Worm (Caenorhabditis elegans) whole organism, midembryonic: ENCODE results near the gene csp-2.

Source experiments
- T22C8.4 ChIP-seq: fragments of 200-800 bp; sonication (Bioruptor generic); IDR thresholded peaks from 2 replicates; pipeline ENCODE4 v1.3.6; 2022; ENCODE audit warnings: missing genetic modification characterization, missing compliant biosample characterization
- cog-1 ChIP-seq: sonication (generic microtip); optimal IDR thresholded peaks from 2 replicates; lab custom pipeline; 2016; ENCODE audit warnings: missing genetic modification characterization, missing compliant biosample characterization
- flt-1 ChIP-seq: fragments of 200-800 bp; sonication (Bioruptor generic); IDR thresholded peaks from 2 replicates; pipeline ENCODE4 v1.3.6; 2022; ENCODE audit warnings: missing genetic modification characterization, missing compliant biosample characterization
- klf-2 ChIP-seq: fragments of 200-800 bp; sonication (Bioruptor generic); conservative IDR thresholded peaks from 2 replicates; pipeline ENCODE4 v1.3.6; 2022; ENCODE audit warnings: missing genetic modification reagents, missing genetic modification characterization, missing compliant biosample characterization
- med-1 ChIP-seq: sonication (generic microtip); optimal IDR thresholded peaks from 2 replicates; lab custom pipeline; 2017; ENCODE audit warnings: missing genetic modification characterization, mild to moderate bottlenecking, missing compliant biosample characterization, antibody characterized with exemption, missing genetic modification reagents; ENCODE audit not compliant: insufficient read depth
- ref-1 ChIP-seq: fragments of 200-800 bp; sonication (Bioruptor generic); conservative IDR thresholded peaks from 2 replicates; pipeline ENCODE4 v1.3.6; 2022; ENCODE audit warnings: missing genetic modification reagents, missing genetic modification characterization, missing compliant biosample characterization
- tab-1 ChIP-seq: fragments of 200-800 bp; sonication (Bioruptor generic); IDR thresholded peaks from 2 replicates; pipeline ENCODE4 v1.3.6; 2022; ENCODE audit warnings: missing genetic modification characterization, missing compliant biosample characterization
- ztf-23 ChIP-seq: fragments of 200-800 bp; sonication (Bioruptor generic); IDR thresholded peaks from 2 replicates; pipeline ENCODE4 v1.3.6; 2022; ENCODE audit warnings: missing genetic modification reagents, missing genetic modification characterization, missing compliant biosample characterization

ce11 chrIV:6325772-6326171 is 18.2 kb downstream of the csp-2 start:
- TF ChIP-seq T22C8.4 (GFP tag; lab: Robert Waterston, UW) (no peak), flt-1 (no peak), med-1 (GFP tag; lab: Kevin White, UChicago) (no peak), tab-1 (GFP tag; lab: Robert Waterston, UW) (no peak), ref-1 (GFP tag; lab: Robert Waterston, UW) (no peak), cog-1 (tag; lab: Kevin White, UChicago) (no peak), ztf-23 (GFP tag; lab: Robert Waterston, UW) (no peak), klf-2 (GFP tag; lab: Robert Waterston, UW) (no peak)
